Fruit fly (Drosophila melanogaster) whole organism, embryonic: ENCODE data around the gene CG4968.

Source experiments
- BEAF-32 ChIP-seq: fragments of 200-800 bp; sonication (Bioruptor generic); optimal IDR thresholded peaks from 3 replicates; lab custom pipeline; 2017; ENCODE audit warnings: missing biosample characterization, missing genetic modification characterization, mild to moderate bottlenecking, moderate library complexity, missing genetic modification reagents
- Bgb ChIP-seq: fragments of 200-800 bp; sonication (Bioruptor generic); IDR thresholded peaks from 2 replicates; pipeline ENCODE4 v1.3.6; 2022; ENCODE audit warnings: missing biosample characterization, missing genetic modification characterization; ENCODE audit not compliant: partially characterized antibody
- CG10267 ChIP-seq: fragments of 200-800 bp; sonication (Bioruptor generic); optimal IDR thresholded peaks from 2 replicates; lab custom pipeline; 2018; ENCODE audit warnings: missing biosample characterization, mild to moderate bottlenecking, missing genetic modification characterization, moderate library complexity
- CG10366 ChIP-seq: fragments of 200-800 bp; sonication (Bioruptor generic); IDR thresholded peaks from 2 replicates; pipeline ENCODE4 v1.3.6; 2022; ENCODE audit warnings: missing biosample characterization, missing genetic modification characterization
- CG12219 ChIP-seq: fragments of 200-800 bp; sonication (Bioruptor generic); optimal IDR thresholded peaks from 3 replicates; lab custom pipeline; 2018; ENCODE audit warnings: missing biosample characterization, mild to moderate bottlenecking, missing genetic modification characterization
- CG12744 ChIP-seq: fragments of 200-800 bp; sonication (Bioruptor generic); optimal IDR thresholded peaks from 2 replicates; lab custom pipeline; 2016; ENCODE audit warnings: missing biosample characterization, missing genetic modification characterization
- CG13624 ChIP-seq: fragments of 200-800 bp; sonication (Bioruptor generic); optimal IDR thresholded peaks from 2 replicates; lab custom pipeline; 2016; ENCODE audit warnings: missing biosample characterization, missing genetic modification characterization
- CG13894 ChIP-seq: fragments of 200-800 bp; sonication (Bioruptor generic); optimal IDR thresholded peaks from 3 replicates; lab custom pipeline; 2018; ENCODE audit warnings: missing biosample characterization, mild to moderate bottlenecking, missing genetic modification characterization, moderate library complexity
- CG14860 ChIP-seq: fragments of 200-800 bp; sonication (Bioruptor generic); IDR thresholded peaks from 3 replicates; pipeline ENCODE4 v1.3.6; 2022; ENCODE audit warnings: missing biosample characterization, missing genetic modification characterization; ENCODE audit not compliant: partially characterized antibody
- CG1529 ChIP-seq: fragments of 200-800 bp; sonication (Bioruptor generic); optimal IDR thresholded peaks from 3 replicates; lab custom pipeline; 2018; ENCODE audit warnings: missing biosample characterization, missing genetic modification characterization
- CG15601 ChIP-seq: fragments of 200-800 bp; sonication (Bioruptor generic); optimal IDR thresholded peaks from 3 replicates; lab custom pipeline; 2019; ENCODE audit warnings: missing biosample characterization, mild to moderate bottlenecking, missing genetic modification characterization, moderate library complexity
- CG15696 ChIP-seq: fragments of 200-800 bp; sonication (Bioruptor generic); optimal IDR thresholded peaks from 2 replicates; lab custom pipeline; 2019; ENCODE audit warnings: missing biosample characterization, mild to moderate bottlenecking, missing genetic modification characterization, moderate library complexity
- CG1603 ChIP-seq: fragments of 200-800 bp; sonication (Bioruptor generic); optimal IDR thresholded peaks from 2 replicates; lab custom pipeline; 2019; ENCODE audit warnings: missing biosample characterization, mild to moderate bottlenecking, missing genetic modification characterization, moderate library complexity
- CG16813 ChIP-seq: fragments of 200-800 bp; sonication (Bioruptor generic); IDR thresholded peaks from 3 replicates; pipeline ENCODE4 v1.3.6; 2022; ENCODE audit warnings: missing biosample characterization, missing genetic modification characterization; ENCODE audit not compliant: partially characterized antibody
- CG17359 ChIP-seq: fragments of 200-800 bp; sonication (Bioruptor generic); optimal IDR thresholded peaks from 3 replicates; lab custom pipeline; 2018; ENCODE audit warnings: missing biosample characterization, mild to moderate bottlenecking, missing genetic modification characterization, moderate library complexity
- CG4617 ChIP-seq: fragments of 200-800 bp; sonication (Bioruptor generic); optimal IDR thresholded peaks from 3 replicates; lab custom pipeline; 2016; ENCODE audit warnings: missing biosample characterization, missing genetic modification characterization, borderline replicate concordance
- CG6791 ChIP-seq: fragments of 200-800 bp; sonication (Bioruptor generic); IDR thresholded peaks from 3 replicates; pipeline ENCODE4 v1.3.6; 2022; ENCODE audit warnings: missing biosample characterization, missing genetic modification characterization; ENCODE audit not compliant: partially characterized antibody
- CG7357 ChIP-seq: fragments of 200-800 bp; sonication (Bioruptor generic); IDR thresholded peaks from 3 replicates; pipeline ENCODE4 v1.3.6; 2022; ENCODE audit warnings: missing biosample characterization, missing genetic modification characterization
- CG7556 ChIP-seq: fragments of 200-800 bp; sonication (Bioruptor generic); optimal IDR thresholded peaks from 2 replicates; lab custom pipeline; 2017; ENCODE audit warnings: missing biosample characterization, mild to moderate bottlenecking, missing genetic modification characterization
- CG8388 ChIP-seq: fragments of 200-800 bp; sonication (Bioruptor generic); optimal IDR thresholded peaks from 2 replicates; lab custom pipeline; 2019; ENCODE audit warnings: missing biosample characterization, mild to moderate bottlenecking, missing genetic modification characterization, moderate library complexity
- CG9727 ChIP-seq: fragments of 200-800 bp; sonication (Bioruptor generic); optimal IDR thresholded peaks from 3 replicates; lab custom pipeline; 2017; ENCODE audit warnings: missing biosample characterization, mild to moderate bottlenecking, missing genetic modification characterization
- CG9797 ChIP-seq: fragments of 200-800 bp; sonication (Bioruptor generic); optimal IDR thresholded peaks from 3 replicates; lab custom pipeline; 2018; ENCODE audit warnings: missing biosample characterization, mild to moderate bottlenecking, missing genetic modification characterization
- CG9876 ChIP-seq: fragments of 200-800 bp; sonication (Bioruptor generic); optimal IDR thresholded peaks from 2 replicates; lab custom pipeline; 2016; ENCODE audit warnings: missing biosample characterization, missing genetic modification characterization
- Dll ChIP-seq: fragments of 200-800 bp; sonication (Bioruptor generic); IDR thresholded peaks from 4 replicates; pipeline ENCODE4 v1.3.6; 2022; ENCODE audit warnings: missing biosample characterization, missing genetic modification characterization; ENCODE audit not compliant: partially characterized antibody
- ERR ChIP-seq: fragments of 200-800 bp; sonication (Bioruptor generic); optimal IDR thresholded peaks from 2 replicates; lab custom pipeline; 2016; ENCODE audit warnings: missing biosample characterization, missing genetic modification characterization
- HLH4C ChIP-seq: fragments of 200-800 bp; sonication (Bioruptor generic); IDR thresholded peaks from 3 replicates; pipeline ENCODE4 v1.3.6; 2022; ENCODE audit warnings: missing biosample characterization, missing genetic modification characterization; ENCODE audit not compliant: partially characterized antibody
- HmgD ChIP-seq: fragments of 200-800 bp; sonication (Bioruptor generic); optimal IDR thresholded peaks from 3 replicates; lab custom pipeline; 2016; ENCODE audit warnings: missing biosample characterization, missing genetic modification characterization
- MESR4 ChIP-seq: fragments of 200-800 bp; sonication (Bioruptor generic); optimal IDR thresholded peaks from 2 replicates; lab custom pipeline; 2018; ENCODE audit warnings: missing biosample characterization, mild to moderate bottlenecking, missing genetic modification characterization, moderate library complexity
- Med ChIP-seq: fragments of 200-800 bp; sonication (Bioruptor generic); peaks from one replicate; lab custom pipeline; 2016; ENCODE audit warnings: missing biosample characterization, missing genetic modification characterization, mild to moderate bottlenecking, inconsistent platforms, moderate library complexity
- Oli ChIP-seq: fragments of 200-800 bp; sonication (Bioruptor generic); optimal IDR thresholded peaks from 2 replicates; lab custom pipeline; 2018; ENCODE audit warnings: missing biosample characterization, mild to moderate bottlenecking, missing genetic modification characterization, moderate library complexity
- Rx ChIP-seq: fragments of 200-800 bp; sonication (Bioruptor generic); IDR thresholded peaks from 2 replicates; pipeline ENCODE4 v1.3.6; 2022; ENCODE audit warnings: missing biosample characterization, missing genetic modification characterization
- Scr ChIP-seq: fragments of 200-800 bp; sonication (Bioruptor generic); IDR thresholded peaks from 2 replicates; pipeline ENCODE4 v1.3.6; 2022; ENCODE audit warnings: missing biosample characterization, missing genetic modification characterization; ENCODE audit not compliant: partially characterized antibody
- ato ChIP-seq: fragments of 200-800 bp; sonication (Bioruptor generic); IDR thresholded peaks from 2 replicates; pipeline ENCODE4 v1.3.6; 2022; ENCODE audit warnings: missing biosample characterization, missing genetic modification characterization; ENCODE audit not compliant: partially characterized antibody
- bbx ChIP-seq: fragments of 200-800 bp; sonication (Bioruptor generic); IDR thresholded peaks from 2 replicates; pipeline ENCODE4 v1.3.6; 2022; ENCODE audit warnings: missing biosample characterization, missing genetic modification characterization; ENCODE audit not compliant: partially characterized antibody
- crol ChIP-seq: fragments of 200-800 bp; sonication (Bioruptor generic); IDR thresholded peaks from 2 replicates; pipeline ENCODE4 v1.3.6; 2022; ENCODE audit warnings: missing biosample characterization, missing genetic modification characterization
- crp ChIP-seq, 2 experiments: fragments of 200-800 bp; sonication (Bioruptor generic); optimal IDR thresholded peaks; 2 replicates in 1 of 2; 3 replicates in 1 of 2; lab custom pipeline; 2017; ENCODE audit warnings: missing biosample characterization in 2 of 2, missing genetic modification characterization in 2 of 2, mild to moderate bottlenecking in 1 of 2, moderate library complexity in 1 of 2
- dmrt11E ChIP-seq: fragments of 200-800 bp; sonication (Bioruptor generic); optimal IDR thresholded peaks from 3 replicates; lab custom pipeline; 2018; ENCODE audit warnings: missing biosample characterization, mild to moderate bottlenecking, missing genetic modification characterization, moderate library complexity
- ewg ChIP-seq: fragments of 200-800 bp; sonication (Bioruptor generic); optimal IDR thresholded peaks from 3 replicates; lab custom pipeline; 2017; ENCODE audit warnings: mild to moderate bottlenecking, missing biosample characterization, missing genetic modification reagents, missing genetic modification characterization
- gfzf ChIP-seq: fragments of 200-800 bp; sonication (Bioruptor generic); optimal IDR thresholded peaks from 2 replicates; lab custom pipeline; 2016; ENCODE audit warnings: missing biosample characterization, mild to moderate bottlenecking, missing genetic modification characterization, moderate library complexity
- jumu ChIP-seq: fragments of 200-800 bp; sonication (Bioruptor generic); optimal IDR thresholded peaks from 3 replicates; lab custom pipeline; 2016; ENCODE audit warnings: missing biosample characterization, missing genetic modification characterization
- lab ChIP-seq: fragments of 200-800 bp; sonication (Bioruptor generic); optimal IDR thresholded peaks from 3 replicates; lab custom pipeline; 2017; ENCODE audit warnings: missing biosample characterization, missing genetic modification characterization, mild to moderate bottlenecking, moderate library complexity, missing genetic modification reagents
- nerfin-2 ChIP-seq: fragments of 200-800 bp; sonication (Bioruptor generic); IDR thresholded peaks from 2 replicates; pipeline ENCODE4 v1.3.6; 2022; ENCODE audit warnings: missing biosample characterization, missing genetic modification characterization; ENCODE audit not compliant: partially characterized antibody
- phol ChIP-seq: fragments of 200-800 bp; sonication (Bioruptor generic); optimal IDR thresholded peaks from 3 replicates; lab custom pipeline; 2018; ENCODE audit warnings: missing biosample characterization, mild to moderate bottlenecking, missing genetic modification characterization, moderate library complexity
- pnt ChIP-seq: fragments of 200-800 bp; sonication (Bioruptor generic); optimal IDR thresholded peaks from 3 replicates; lab custom pipeline; 2016; ENCODE audit warnings: missing biosample characterization, missing genetic modification characterization
- pum ChIP-seq: fragments of 200-800 bp; sonication (Bioruptor generic); optimal IDR thresholded peaks from 2 replicates; lab custom pipeline; 2016; ENCODE audit warnings: missing biosample characterization, missing genetic modification characterization
- pzg ChIP-seq: fragments of 200-800 bp; sonication (Bioruptor generic); optimal IDR thresholded peaks from 3 replicates; lab custom pipeline; 2018; ENCODE audit warnings: missing biosample characterization, mild to moderate bottlenecking, missing genetic modification characterization, moderate library complexity
- stwl ChIP-seq: fragments of 200-800 bp; sonication (Bioruptor generic); optimal IDR thresholded peaks from 3 replicates; lab custom pipeline; 2018; ENCODE audit warnings: missing biosample characterization, mild to moderate bottlenecking, missing genetic modification characterization, moderate library complexity
- ttk ChIP-seq: fragments of 200-800 bp; sonication (Bioruptor generic); IDR thresholded peaks from 2 replicates; pipeline ENCODE4 v2.1.2; 2022; ENCODE audit warnings: missing biosample characterization, missing genetic modification characterization

The CG4968 gene

DNA sequence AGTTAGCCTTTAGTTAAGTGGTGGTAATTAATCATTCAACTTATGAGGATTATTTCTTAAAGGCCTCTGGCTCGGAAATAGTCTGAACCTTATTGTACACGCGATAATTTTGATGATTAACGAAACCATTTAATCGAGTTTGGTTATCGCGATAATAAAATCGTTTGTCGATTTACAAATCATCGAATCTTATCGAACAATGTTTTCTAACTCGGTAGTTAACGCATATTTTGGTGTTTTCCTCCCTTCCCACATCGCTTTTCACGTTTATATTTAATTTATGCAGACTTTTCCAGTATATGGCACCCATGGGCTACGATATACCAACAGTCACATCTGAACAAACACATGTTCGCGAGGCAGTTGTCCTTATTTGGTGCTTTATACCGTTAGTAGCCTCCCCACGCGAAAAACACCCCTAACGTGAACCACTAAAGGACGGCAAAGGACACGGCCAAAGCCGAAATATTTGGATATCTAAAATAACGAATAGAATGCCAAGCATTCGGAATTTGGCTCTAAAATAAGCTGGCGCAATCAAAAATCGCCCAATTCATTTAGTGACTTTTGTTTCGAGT is 37.4 kb downstream of the CG4968 start, which contains the start of gene Frmd5 (continued):
- TF ChIP-seq gfzf (GFP tag; lab: Kevin White, UChicago) = peak; percentile 46
- peak; percentile 5 for TF ChIP-seq CG8388
- no peak for TF ChIP-seq CG7556
- TF ChIP-seq CG17359 (tag; lab: Kevin White, UChicago) = no peak
- no peak for TF ChIP-seq jumu (GFP tag; lab: Kevin White, UChicago)
- TF ChIP-seq Dll (GFP tag; lab: Robert Waterston, UW) = peak; percentile 66; the same call in 2 of the 4 replicates
- TF ChIP-seq CG10366 (GFP tag; lab: Robert Waterston, UW) = no peak
- TF ChIP-seq pzg = peak; percentile 22
- TF ChIP-seq MESR4 = peak; percentile 6
- peak in 1 of 2 experiments; percentile 54 for TF ChIP-seq crp (GFP tag; optimal IDR thresholded peaks at IDR 0.05; lab: Kevin White, UChicago)
- TF ChIP-seq CG14860 (GFP tag; lab: Robert Waterston, UW) = peak; percentile 65
- TF ChIP-seq CG1603 = peak; percentile 5
- no peak for TF ChIP-seq CG4617 (GFP tag; lab: Kevin White, UChicago)
- no peak for TF ChIP-seq stwl (tag; lab: Kevin White, UChicago)
- TF ChIP-seq ato = 0 out of 2 replicates have a peak, but pooled peaks have one; percentile 29
- peak; percentile 63; the same call in 1 of the 3 replicates for TF ChIP-seq CG16813 (GFP tag; lab: Robert Waterston, UW)
- TF ChIP-seq HmgD = no peak
- TF ChIP-seq Bgb (GFP tag; lab: Robert Waterston, UW) = 0 out of 2 replicates have a peak, but pooled peaks have one; percentile 7
- TF ChIP-seq Med (GFP tag; lab: Kevin White, UChicago) = peak; percentile 23
- TF ChIP-seq Scr (GFP tag; lab: Robert Waterston, UW) = peak; percentile 54
- TF ChIP-seq CG13894 (tag; lab: Kevin White, UChicago) = no peak
- peak; percentile 55; the same call in 2 of the 3 replicates for TF ChIP-seq CG6791 (GFP tag; lab: Robert Waterston, UW)
- peak; percentile 21 for TF ChIP-seq BEAF-32 (GFP tag; lab: Kevin White, UChicago)
- no peak for TF ChIP-seq ttk (GFP tag; lab: Robert Waterston, UW)
- no peak for TF ChIP-seq CG9727 (GFP tag; lab: Kevin White, UChicago)
- TF ChIP-seq HLH4C (GFP tag; lab: Robert Waterston, UW) = peak; percentile 62
- TF ChIP-seq nerfin-2 (GFP tag; lab: Robert Waterston, UW) = peak; percentile 50; the same call in 1 of the 2 replicates
- no peak for TF ChIP-seq CG9876 (GFP tag; lab: Kevin White, UChicago)
- no peak for TF ChIP-seq lab (GFP tag; lab: Kevin White, UChicago)
- peak; percentile 37; the same call in 1 of the 2 replicates for TF ChIP-seq bbx

DNA sequence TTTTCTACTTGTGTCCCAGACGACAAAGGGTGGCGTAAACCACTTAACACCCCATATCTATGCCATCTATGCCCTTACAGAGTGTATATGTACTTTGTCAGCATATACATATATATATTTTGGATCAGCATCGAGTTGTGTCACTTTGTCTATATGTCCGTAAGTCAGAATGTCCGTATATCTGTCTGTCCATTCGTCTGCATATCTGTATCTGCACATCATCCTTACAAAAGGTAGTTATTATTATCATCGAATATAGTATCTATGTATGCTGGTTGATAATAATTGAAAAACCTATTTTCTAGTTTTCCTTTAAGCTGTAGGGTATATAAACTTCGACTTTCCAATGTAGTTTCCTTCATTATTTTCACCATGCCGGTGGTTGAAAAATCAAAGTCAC is 44.4 kb downstream of the CG4968 start:
- TF ChIP-seq CG15601 (tag; lab: Kevin White, UChicago) (peak; percentile 36), pnt (GFP tag; lab: Kevin White, UChicago) (peak; percentile 2), CG12744 (GFP tag; lab: Kevin White, UChicago) (no peak), ewg (GFP tag; lab: Kevin White, UChicago) (peak; percentile 13), CG15696 (tag; lab: Kevin White, UChicago) (peak; percentile 8), CG12219 (GFP tag; lab: Kevin White, UChicago) (peak; percentile 29), CG7357 (GFP tag; lab: Robert Waterston, UW) (0 out of 3 replicates have a peak, but pooled peaks have one; percentile 17), crol (GFP tag; lab: Robert Waterston, UW) (no peak), CG10267 (tag; lab: Kevin White, UChicago) (peak; percentile 25), ERR (GFP tag; lab: Kevin White, UChicago) (no peak), phol (tag; lab: Kevin White, UChicago) (peak; percentile 45), CG13624 (no peak), CG1529 (GFP tag; lab: Kevin White, UChicago) (peak; percentile 20), pum (peak; percentile 14), CG9797 (no peak), Oli (tag; lab: Kevin White, UChicago) (peak; percentile 25), dmrt11E (tag; lab: Kevin White, UChicago) (peak; percentile 65), Rx (GFP tag; lab: Robert Waterston, UW) (no peak), Scr (GFP tag; lab: Robert Waterston, UW) (no peak)
